Fruit fly (Drosophila melanogaster) Kc167 (cell line): ENCODE results near the gene kto.

Experiments used
- Myc ChIP-seq: fragments of >200 bp; optimal IDR thresholded peaks from 2 replicates; lab custom pipeline; 2017; ENCODE audit warnings: missing external identifiers
- Sin3A ChIP-seq: fragments of >200 bp; optimal IDR thresholded peaks from 2 replicates; lab custom pipeline; 2018; ENCODE audit warnings: missing external identifiers
- h ChIP-seq: fragments of >200 bp; optimal IDR thresholded peaks from 3 replicates; lab custom pipeline; 2018; ENCODE audit warnings: missing external identifiers
- insv ChIP-seq: fragments of >200 bp; optimal IDR thresholded peaks from 3 replicates; lab custom pipeline; 2018; ENCODE audit warnings: missing external identifiers
- psq ChIP-seq: fragments of >200 bp; optimal IDR thresholded peaks from 2 replicates; lab custom pipeline; 2017; ENCODE audit warnings: missing external identifiers
- ttk ChIP-seq: sonication (Bioruptor generic); optimal IDR thresholded peaks from 2 replicates; lab custom pipeline; 2017; ENCODE audit warnings: missing external identifiers

The kto gene

dm6 chr3L:19845907-19846301 is 9.5 kb downstream of the kto start:
- TF ChIP-seq psq (lab: Kevin White, UChicago) (no peak), Myc (lab: Kevin White, UChicago) (no peak), Sin3A (lab: Kevin White, UChicago) (no peak), h (lab: Kevin White, UChicago) (no peak), insv (lab: Kevin White, UChicago) (no peak), ttk (lab: Kevin White, UChicago) (no peak)

- TF ChIP-seq psq (lab: Kevin White, UChicago) = no peak
Measured at dm6 chr3L:19846960-19847359, 10.5 kb downstream of the kto start.

- no peak for TF ChIP-seq psq (lab: Kevin White, UChicago)
- TF ChIP-seq ttk (lab: Kevin White, UChicago) = no peak
- TF ChIP-seq insv (lab: Kevin White, UChicago) = no peak
Measured at dm6 chr3L:19848080-19848479, 11.7 kb downstream of the kto start.

dm6 chr3L:19857923-19858490 is 21.6 kb downstream of the kto start:
- TF ChIP-seq Myc (lab: Kevin White, UChicago) (no peak), h (lab: Kevin White, UChicago) (no peak), ttk (lab: Kevin White, UChicago) (no peak), psq (lab: Kevin White, UChicago) (no peak)

DNA sequence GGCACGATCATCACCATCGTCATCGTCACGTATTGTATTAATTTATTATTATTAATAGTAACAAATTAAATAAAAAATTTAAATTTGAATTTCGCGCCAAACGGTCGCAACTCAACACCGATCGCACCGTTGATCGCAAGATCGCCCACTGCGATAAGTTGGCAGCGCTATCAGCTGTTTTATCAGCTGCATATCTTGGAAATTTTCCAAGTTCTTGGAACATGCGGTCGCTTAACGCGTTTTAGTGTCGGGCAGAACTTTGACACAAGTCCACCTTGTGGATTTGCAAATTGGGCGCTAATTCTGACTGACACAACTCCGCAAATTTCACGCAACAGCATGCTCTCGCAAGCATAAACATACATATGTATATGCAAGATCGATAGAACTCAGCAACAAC is 24.8 kb downstream of the kto start:
- no peak for TF ChIP-seq insv (lab: Kevin White, UChicago)
- no peak for TF ChIP-seq ttk (lab: Kevin White, UChicago)
- TF ChIP-seq Myc (lab: Kevin White, UChicago) = no peak
- no peak for TF ChIP-seq psq (lab: Kevin White, UChicago)
- TF ChIP-seq Sin3A (lab: Kevin White, UChicago) = no peak

- TF ChIP-seq Myc (lab: Kevin White, UChicago) (no peak), h (lab: Kevin White, UChicago) (no peak), insv (lab: Kevin White, UChicago) (no peak), Sin3A (lab: Kevin White, UChicago) (no peak), psq (lab: Kevin White, UChicago) (no peak), ttk (lab: Kevin White, UChicago) (no peak)
Measured at dm6 chr3L:19867238-19867637, 30.8 kb downstream of the kto start.

DNA sequence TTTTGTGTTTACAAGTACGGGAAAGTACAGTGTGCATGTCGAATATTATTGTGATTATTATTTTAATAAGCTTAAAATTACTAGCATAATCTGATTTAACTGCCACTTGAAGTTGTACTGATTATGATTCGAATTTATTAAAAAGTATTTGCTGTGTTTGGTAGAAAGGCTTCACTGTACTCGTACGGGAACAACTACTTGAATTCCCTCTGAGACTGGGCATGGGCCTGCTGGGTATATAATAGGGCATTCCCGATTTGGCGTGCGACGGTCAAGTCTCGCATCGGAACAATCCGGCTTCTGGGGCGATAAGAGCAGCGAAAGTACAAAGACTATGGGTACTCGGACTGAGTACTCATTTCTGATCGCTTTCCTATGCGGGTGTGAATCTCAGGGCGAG is 33.3 kb downstream of the kto start:
- TF ChIP-seq h (lab: Kevin White, UChicago) = no peak
- no peak for TF ChIP-seq psq (lab: Kevin White, UChicago)
- TF ChIP-seq ttk (lab: Kevin White, UChicago) = no peak
- TF ChIP-seq insv (lab: Kevin White, UChicago) = no peak
- TF ChIP-seq Sin3A (lab: Kevin White, UChicago) = no peak

DNA sequence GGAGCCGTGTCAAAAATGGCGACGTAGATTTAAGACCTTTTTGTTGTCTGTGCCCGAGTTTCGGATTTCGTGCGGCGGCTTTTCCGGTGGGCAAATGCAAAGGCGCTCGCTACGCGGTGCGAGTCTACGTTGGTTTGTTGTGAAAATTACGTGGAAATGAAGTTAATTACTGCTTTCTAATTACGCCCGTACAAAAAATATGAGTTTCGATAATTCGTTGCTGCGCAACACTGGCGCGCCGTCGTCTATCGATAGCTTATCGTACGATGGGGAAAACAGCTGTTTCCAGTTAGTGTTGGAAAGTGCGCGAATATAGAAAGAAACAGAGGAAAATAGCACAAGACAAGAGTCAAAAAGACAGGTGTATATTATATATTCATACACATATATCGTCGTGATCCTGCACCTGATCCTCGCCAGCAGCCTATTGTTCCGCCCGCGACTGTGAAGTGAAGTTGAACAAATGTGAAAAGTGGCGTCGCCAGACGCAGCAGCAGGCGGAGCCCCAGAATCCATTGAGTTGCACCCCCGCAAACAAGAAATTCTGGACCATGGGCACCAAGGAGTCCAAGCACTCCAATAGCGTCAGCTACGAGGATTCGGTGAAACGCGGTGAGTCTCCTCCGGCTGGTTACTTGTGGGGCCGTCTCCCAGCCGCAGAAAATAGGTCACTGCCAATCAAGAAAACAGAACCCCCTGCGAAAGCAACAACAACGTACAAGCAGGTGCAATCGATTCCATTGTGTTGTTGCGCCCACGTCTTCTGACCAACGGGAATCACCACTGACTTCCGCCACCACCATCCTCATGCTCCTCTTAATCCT is 34.6 kb downstream of the kto start, which contains the start of the genes Rab8 and Usp32:
TSS of gene Rab8 (minus strand) at position 236 of the 824 bp plus-strand sequence.
TSS of gene Usp32 (plus strand) at position 297 of the 824 bp plus-strand sequence.
- TF ChIP-seq Sin3A (lab: Kevin White, UChicago) (no peak), h (lab: Kevin White, UChicago) (no peak)

- TF ChIP-seq h (lab: Kevin White, UChicago) (no peak), psq (lab: Kevin White, UChicago) (no peak), ttk (lab: Kevin White, UChicago) (no peak), Myc (lab: Kevin White, UChicago) (no peak), Sin3A (lab: Kevin White, UChicago) (no peak), insv (lab: Kevin White, UChicago) (no peak)
Measured at dm6 chr3L:19871667-19871931, 35.2 kb downstream of the kto start.

DNA sequence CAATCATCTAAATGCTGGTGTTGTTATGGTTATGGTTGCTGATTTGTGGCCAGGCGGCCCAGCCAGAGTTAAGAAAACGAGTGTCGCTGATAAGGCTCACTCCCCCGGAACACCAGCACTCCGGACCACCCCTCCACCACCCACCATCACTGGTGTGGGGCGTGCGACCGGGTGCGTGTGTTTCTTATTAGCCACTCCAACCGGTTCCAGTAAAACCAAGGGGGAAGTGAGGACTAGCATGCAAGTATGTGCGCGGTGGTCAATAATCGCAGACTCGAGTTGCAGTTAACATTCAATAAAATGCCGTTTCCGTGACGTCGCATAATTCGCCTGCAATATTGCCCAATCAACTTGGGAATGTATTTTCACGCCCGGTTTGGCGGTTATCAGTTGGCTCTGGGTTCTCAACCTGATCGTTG is 36.1 kb downstream of the kto start:
- TF ChIP-seq insv (lab: Kevin White, UChicago) = no peak

dm6 chr3L:19873488-19873887 is 37.1 kb downstream of the kto start:
- TF ChIP-seq Sin3A (lab: Kevin White, UChicago) (no peak), h (lab: Kevin White, UChicago) (no peak), psq (lab: Kevin White, UChicago) (no peak), Myc (lab: Kevin White, UChicago) (no peak), ttk (lab: Kevin White, UChicago) (no peak), insv (lab: Kevin White, UChicago) (no peak)
